Worm (Caenorhabditis elegans): ENCODE measurements around the gene sdz-12.

Gene sdz-12

DNA sequence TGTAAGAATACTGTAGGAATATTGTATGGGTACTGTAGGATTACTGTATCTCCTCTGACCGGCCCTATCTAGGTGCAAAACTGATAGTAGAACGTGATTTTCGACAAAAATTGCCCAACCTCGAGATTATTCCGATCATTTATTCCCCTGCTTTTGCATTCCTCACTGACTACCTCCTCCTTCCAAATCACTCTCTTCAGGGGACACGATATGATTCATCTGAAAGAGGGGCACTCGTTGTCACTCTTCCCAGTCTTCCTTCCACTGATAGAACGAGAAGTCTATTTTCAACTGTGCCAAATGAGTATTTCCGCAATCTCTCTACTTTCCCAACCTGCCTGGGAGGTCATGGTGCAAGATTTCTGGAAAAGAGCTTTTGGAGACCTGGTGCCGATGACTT lies 8.0 kb upstream of the sdz-12 start, which contains the start of gene F12E12.2:
Gene F12E12.2 (plus strand): TSS at position 301 of the 400 bp plus-strand sequence.
- no peak for TF ChIP-seq T26A8.4 (GFP tag; IDR thresholded peaks at IDR 0.05)
- TF ChIP-seq lin-29 (GFP tag; IDR thresholded peaks at IDR 0.05): no peak
- no peak for TF ChIP-seq D1046.2 (GFP tag; IDR thresholded peaks at IDR 0.05)
- no peak for TF ChIP-seq zip-2 (tag; optimal IDR thresholded peaks at IDR 0.05)
- no peak for TF ChIP-seq duxl-1 (tag; optimal IDR thresholded peaks at IDR 0.05; ENCODE audit: poor library complexity)
- TF ChIP-seq Y48G9A.11 (GFP tag; IDR thresholded peaks at IDR 0.05): no peak
- TF ChIP-seq nhr-237 (tag; optimal IDR thresholded peaks at IDR 0.05): no peak
- no peak for TF ChIP-seq mdl-1 (tag; optimal IDR thresholded peaks at IDR 0.05)
- no peak for TF ChIP-seq ceh-28 (tag; optimal IDR thresholded peaks at IDR 0.05)
- no peak for TF ChIP-seq pqm-1 (tag; optimal IDR thresholded peaks at IDR 0.05)
- no peak for TF ChIP-seq zip-11 (GFP tag; IDR thresholded peaks at IDR 0.05)
- no peak for TF ChIP-seq rbr-2 (tag; optimal IDR thresholded peaks at IDR 0.05)
- TF ChIP-seq ctbp-1 (GFP tag; IDR thresholded peaks at IDR 0.05): no peak
- no peak for TF ChIP-seq nhr-41 (GFP tag; IDR thresholded peaks at IDR 0.05)
- no peak for TF ChIP-seq dve-1 (tag; optimal IDR thresholded peaks at IDR 0.05; ENCODE audit: insufficient read depth)
- no peak for TF ChIP-seq ceh-82 (tag; optimal IDR thresholded peaks at IDR 0.05)
- TF ChIP-seq attf-4 (tag; optimal IDR thresholded peaks at IDR 0.05): no peak
- no peak for TF ChIP-seq ceh-62 (tag; optimal IDR thresholded peaks at IDR 0.05)

DNA sequence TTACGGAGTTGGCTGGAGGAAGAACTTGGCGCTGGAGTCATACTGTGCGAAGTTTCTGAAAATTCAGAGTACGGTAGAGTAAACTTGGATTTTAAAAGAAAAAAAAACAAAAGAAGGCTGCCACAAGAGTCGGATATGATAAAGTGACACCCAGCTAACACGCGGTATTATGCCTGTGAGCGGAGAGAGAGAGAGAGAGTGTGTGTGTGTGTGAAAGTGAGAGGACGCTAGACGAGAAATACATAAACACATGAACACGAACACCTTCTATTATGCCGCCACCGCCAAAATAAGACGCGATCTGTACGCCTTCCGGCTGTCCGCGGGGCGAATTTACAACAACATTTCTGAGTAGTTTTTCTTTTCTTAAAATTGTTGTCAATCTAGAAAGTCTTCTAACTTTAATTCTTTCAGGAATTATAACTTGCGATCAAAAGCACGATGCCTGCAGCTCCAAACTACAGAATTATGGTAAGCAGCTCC lies 5.3 kb upstream of the sdz-12 start, which contains the start of gene F12E12.6:
Gene F12E12.6 (minus strand): TSS at position 51 of the 483 bp plus-strand sequence.
- no peak for TF ChIP-seq aly-2 (tag; optimal IDR thresholded peaks at IDR 0.05)
- no peak for TF ChIP-seq Y75B8A.6 (GFP tag; IDR thresholded peaks at IDR 0.05)
- TF ChIP-seq attf-4 (tag; optimal IDR thresholded peaks at IDR 0.05): no peak
- TF ChIP-seq hlh-11 (tag; optimal IDR thresholded peaks at IDR 0.05): no peak

ce11 chrII:3727996-3728395 lies 3.6 kb downstream of the sdz-12 start, which contains the start of gene C46E10.8:
C46E10.8 (minus strand) TSS chrII:3728096.
- TF ChIP-seq unc-62 (GFP tag; optimal IDR thresholded peaks at IDR 0.05 in 1 of 2) (peak in 1 of 2 experiments; percentile 28), unc-62 (tag; optimal IDR thresholded peaks at IDR 0.05) (no peak), zfp-3 (GFP tag; conservative IDR thresholded peaks at IDR 0.05) (no peak)

- TF ChIP-seq nhr-48 (tag; optimal IDR thresholded peaks at IDR 0.05): no peak
- TF ChIP-seq aha-1 (tag): peak; percentile 90
- no peak for TF ChIP-seq zag-1 (tag; optimal IDR thresholded peaks at IDR 0.05)
- TF ChIP-seq lin-39 (tag; optimal IDR thresholded peaks at IDR 0.05): no peak
These were observed 7.4 kb downstream of the sdz-12 start, which contains the start of gene C46E10.1 for ce11 chrII:3724175-3724715. C46E10.1 (plus strand) TSS chrII:3724225.

DNA sequence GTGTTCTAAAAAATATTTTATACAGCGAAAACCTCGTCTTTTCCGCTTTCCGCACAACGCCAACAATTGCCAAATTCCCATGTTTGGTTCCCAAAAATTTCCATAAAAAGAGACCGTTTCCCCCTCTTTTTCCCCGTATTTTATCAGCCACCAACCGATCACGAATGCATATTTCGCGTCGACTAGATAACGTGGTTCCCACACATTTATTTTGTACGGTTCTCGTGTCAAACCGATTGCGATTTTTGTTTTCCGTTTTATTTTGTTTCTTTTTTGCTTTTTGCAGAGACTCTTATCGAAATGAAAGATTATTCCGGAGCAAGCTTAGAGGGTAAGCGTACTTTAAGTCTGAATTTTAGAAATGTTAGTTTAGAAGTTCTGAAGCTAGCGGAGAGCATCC lies 10.6 kb downstream of the sdz-12 start, which contains the start of gene C46E10.3:
Gene C46E10.3 (plus strand): TSS at position 301 of the 400 bp plus-strand sequence.
- TF ChIP-seq snpc-1.2 (GFP tag; IDR thresholded peaks at IDR 0.05) (no peak), hlh-30 (tag; optimal IDR thresholded peaks at IDR 0.05; ENCODE audit: insufficient read depth) (no peak), R02D3.7 (tag; optimal IDR thresholded peaks at IDR 0.05) (no peak), zip-2 (tag; optimal IDR thresholded peaks at IDR 0.05) (no peak)

DNA sequence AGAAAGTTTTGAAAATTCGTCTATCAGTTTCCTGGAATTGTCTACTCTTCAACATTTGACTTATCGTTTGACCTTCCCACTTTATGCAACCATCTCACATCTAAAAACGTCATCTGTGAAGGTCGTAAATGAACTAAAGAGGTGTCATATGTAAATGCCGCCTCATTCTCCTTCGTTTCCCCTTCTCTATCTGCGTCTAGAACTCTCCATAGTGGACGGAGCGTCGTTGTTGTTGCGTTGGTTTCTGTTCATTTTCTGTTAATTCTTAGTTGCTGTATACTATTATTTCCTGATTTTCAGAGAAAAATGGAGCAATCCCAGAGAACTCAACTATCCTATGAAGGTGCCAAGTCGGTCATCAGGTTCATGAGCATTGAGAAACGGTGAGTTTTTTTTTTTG lies 14.7 kb downstream of the sdz-12 start, which contains the start of gene fbxc-52:
Gene fbxc-52 (plus strand): TSS at position 301 of the 400 bp plus-strand sequence.
- TF ChIP-seq nhr-28 (tag; optimal IDR thresholded peaks at IDR 0.05): no peak
- TF ChIP-seq fos-1 (tag; optimal IDR thresholded peaks at IDR 0.05): no peak
- no peak for TF ChIP-seq dpl-1 (GFP tag; optimal IDR thresholded peaks at IDR 0.05)
- TF ChIP-seq nhr-77 (tag; optimal IDR thresholded peaks at IDR 0.05): no peak
- no peak for TF ChIP-seq tra-1 (GFP tag; IDR thresholded peaks at IDR 0.05)
- no peak for TF ChIP-seq hlh-11 (tag; optimal IDR thresholded peaks at IDR 0.05)
- no peak for TF ChIP-seq set-16 (GFP tag; IDR thresholded peaks at IDR 0.05)
- no peak for TF ChIP-seq sdz-12 (GFP tag; optimal IDR thresholded peaks at IDR 0.05)
- no peak for TF ChIP-seq mxl-3 (GFP tag; optimal IDR thresholded peaks at IDR 0.05)
- TF ChIP-seq arid-1 (GFP tag; conservative IDR thresholded peaks at IDR 0.05): no peak
- no peak for TF ChIP-seq zfp-3 (GFP tag; conservative IDR thresholded peaks at IDR 0.05)
- TF ChIP-seq mdl-1 (tag; optimal IDR thresholded peaks at IDR 0.05): no peak
- TF ChIP-seq zip-11 (GFP tag; IDR thresholded peaks at IDR 0.05): no peak
- no peak for TF ChIP-seq dmd-9 (GFP tag; IDR thresholded peaks at IDR 0.05)
- TF ChIP-seq nhr-76 (tag; optimal IDR thresholded peaks at IDR 0.05): no peak
- TF ChIP-seq saeg-2 (GFP tag; IDR thresholded peaks at IDR 0.05): no peak
- TF ChIP-seq ceh-82 (tag; optimal IDR thresholded peaks at IDR 0.05): no peak

Measured in whole organism, L4 larva.